Worm (Caenorhabditis elegans) whole organism, L2 larva: Measurements from ENCODE around the gene Y43F8C.7.

Source experiments
- R02D3.7 ChIP-seq: fragments of 150-350 bp; optimal IDR thresholded peaks from 2 replicates; lab custom pipeline; 2014; ENCODE audit warnings: missing biosample characterization, missing genetic modification characterization
- ama-1 ChIP-seq: fragments of 150-350 bp; optimal IDR thresholded peaks from 2 replicates; lab custom pipeline; 2018; ENCODE audit warnings: inconsistent platforms
- elt-3 ChIP-seq: sonication (generic microtip); optimal IDR thresholded peaks from 2 replicates; lab custom pipeline; 2017; ENCODE audit warnings: missing biosample characterization, missing genetic modification characterization
- fos-1 ChIP-seq: fragments of 150-350 bp; optimal IDR thresholded peaks from 2 replicates; lab custom pipeline; 2014; ENCODE audit warnings: missing biosample characterization, missing genetic modification characterization
- lin-13 ChIP-seq: fragments of 150-350 bp; optimal IDR thresholded peaks from 2 replicates; lab custom pipeline; 2014; ENCODE audit warnings: missing biosample characterization, missing genetic modification reagents, missing genetic modification characterization
- lsy-2 ChIP-seq, 2 experiments: fragments of 150-350 bp in 1 of 2; sonication (generic microtip) in 1 of 2; optimal IDR thresholded peaks; 2 replicates each; lab custom pipeline; 2014 to 2017; ENCODE audit warnings: missing biosample characterization in 2 of 2, missing genetic modification characterization in 2 of 2
- nhr-10 ChIP-seq: sonication (generic microtip); optimal IDR thresholded peaks from 2 replicates; lab custom pipeline; 2017; ENCODE audit warnings: missing biosample characterization, missing genetic modification characterization
- nhr-129 ChIP-seq: fragments of 150-350 bp; optimal IDR thresholded peaks from 2 replicates; lab custom pipeline; 2014; ENCODE audit warnings: missing biosample characterization, missing genetic modification characterization
- nhr-237 ChIP-seq: fragments of 150-350 bp; optimal IDR thresholded peaks from 2 replicates; lab custom pipeline; 2014; ENCODE audit warnings: missing biosample characterization, missing genetic modification characterization
- skn-1 ChIP-seq: sonication (generic microtip); optimal IDR thresholded peaks from 2 replicates; lab custom pipeline; 2017; ENCODE audit warnings: missing biosample characterization, missing genetic modification characterization
- snpc-4 ChIP-seq: fragments of 150-350 bp; optimal IDR thresholded peaks from 2 replicates; lab custom pipeline; 2014; ENCODE audit warnings: missing biosample characterization, missing genetic modification characterization
- unc-39 ChIP-seq: fragments of 150-350 bp; optimal IDR thresholded peaks from 2 replicates; lab custom pipeline; 2014; ENCODE audit warnings: missing biosample characterization, missing genetic modification characterization
- unc-55 ChIP-seq: fragments of 150-350 bp; sonication (generic microtip); optimal IDR thresholded peaks from 3 replicates; lab custom pipeline; 2014; ENCODE audit warnings: missing biosample characterization, missing genetic modification reagents, missing genetic modification characterization
- zag-1 ChIP-seq: fragments of 150-350 bp; optimal IDR thresholded peaks from 2 replicates; lab custom pipeline; 2014; ENCODE audit warnings: missing biosample characterization, missing genetic modification characterization

DNA sequence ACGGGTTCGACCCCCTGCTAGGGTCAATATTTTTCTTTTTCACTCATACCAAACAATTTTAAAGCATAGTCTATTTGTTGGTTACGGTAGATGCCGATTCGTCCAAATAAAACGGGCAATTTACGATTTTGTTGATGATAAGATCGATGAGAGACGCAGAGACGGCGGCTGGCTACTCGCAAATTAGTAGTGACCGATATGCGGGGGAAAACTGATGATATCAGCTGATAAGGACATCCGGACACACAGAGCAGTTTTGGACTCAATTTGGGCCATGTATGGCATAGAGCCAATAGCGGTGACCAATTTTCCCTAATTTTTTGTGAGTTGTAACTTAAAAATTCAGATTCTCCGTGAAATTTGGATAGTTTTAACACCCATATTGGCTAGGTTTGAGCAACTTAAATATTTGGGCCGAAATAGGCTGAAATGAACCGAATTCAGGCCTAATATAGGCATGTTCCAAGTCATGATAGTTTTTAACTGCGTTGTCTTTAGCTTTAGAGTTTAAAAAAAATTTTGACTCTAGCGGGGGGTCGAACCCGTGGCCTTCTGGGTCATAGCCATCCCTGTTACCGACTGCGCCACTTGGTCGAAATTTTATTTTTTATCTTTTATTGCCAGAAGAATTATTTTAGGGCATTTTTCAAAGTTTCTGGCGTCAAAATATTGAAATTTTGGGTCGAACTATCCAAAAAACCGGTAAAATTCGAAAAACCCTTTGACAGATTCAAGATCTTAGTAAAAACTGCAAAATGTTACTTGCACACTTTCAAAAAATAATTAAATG lies 20.1 kb downstream of the Y43F8C.7 start:
- TF ChIP-seq fos-1 (tag; lab: Kevin White, UChicago) (no peak), lin-13 (GFP tag; lab: Kevin White, UChicago) (no peak), elt-3 (tag; lab: Kevin White, UChicago) (no peak), R02D3.7 (tag; lab: Kevin White, UChicago) (no peak), nhr-10 (tag; lab: Kevin White, UChicago) (no peak), skn-1 (tag; lab: Kevin White, UChicago) (no peak), nhr-129 (tag; lab: Kevin White, UChicago) (peak; percentile 13), unc-55 (GFP tag; lab: Kevin White, UChicago) (no peak), unc-39 (tag; lab: Kevin White, UChicago) (no peak), zag-1 (tag; lab: Kevin White, UChicago) (no peak), ama-1 (no peak), lsy-2 (tag; optimal IDR thresholded peaks at IDR 0.05; lab: Kevin White, UChicago) (peak in 1 of 2 experiments; percentile 9), snpc-4 (tag; lab: Kevin White, UChicago) (no peak), nhr-237 (tag; lab: Kevin White, UChicago) (no peak)
